Fruit fly (Drosophila melanogaster) S2 (cell line): ENCODE data around the gene CG32170.

Source experiments
- CG8478 ChIP-seq: fragments of >200 bp; optimal IDR thresholded peaks from 2 replicates; lab custom pipeline; 2018
- CTCF ChIP-seq, 2 experiments: fragments of >200 bp; optimal IDR thresholded peaks; 2 replicates each; lab custom pipeline; 2018

dm6 chr3L:16922952-16923351, 45.8 kb downstream of the CG32170 start, which contains the start of gene CG13028:
- TF ChIP-seq CG8478 (lab: Kevin White, UChicago), result no peak
- no peak for TF ChIP-seq CTCF (optimal IDR thresholded peaks at IDR 0.05; lab: Kevin White, UChicago)
